Worm (Caenorhabditis elegans): ENCODE data around the gene rsp-6.

rsp-6 gene

ce11 chrIV:7785506-7786065 is 5.4 kb downstream of the rsp-6 start, which contains the start of gene tag-322:
TSS of gene tag-322 (minus strand) at chrIV:7785556.
- TF ChIP-seq B0310.2 (tag; optimal IDR thresholded peaks at IDR 0.05) (no peak), ama-1 (optimal IDR thresholded peaks at IDR 0.05) (no peak), scrt-1 (GFP tag; IDR thresholded peaks at IDR 0.05) (no peak), sea-1 (GFP tag; conservative IDR thresholded peaks at IDR 0.05) (no peak), aly-1 (tag; optimal IDR thresholded peaks at IDR 0.05) (no peak), tbx-37 (GFP tag; conservative IDR thresholded peaks at IDR 0.05) (no peak), tra-4 (tag; optimal IDR thresholded peaks at IDR 0.05) (no peak)

ce11 chrIV:7783801-7784411 is 7.1 kb downstream of the rsp-6 start, which contains the start of gene tag-321:
TSS of gene tag-321 (minus strand) at chrIV:7783851.
- TF ChIP-seq pes-1 (GFP tag; IDR thresholded peaks at IDR 0.05) = no peak
- no peak for TF ChIP-seq sea-1 (GFP tag; conservative IDR thresholded peaks at IDR 0.05)
- TF ChIP-seq ceh-13 (GFP tag; optimal IDR thresholded peaks at IDR 0.05) = no peak
- no peak for TF ChIP-seq flt-1 (GFP tag; IDR thresholded peaks at IDR 0.05)
- no peak for TF ChIP-seq tra-4 (tag; optimal IDR thresholded peaks at IDR 0.05)
- TF ChIP-seq hmbx-1 (tag; optimal IDR thresholded peaks at IDR 0.05) = no peak
- no peak for TF ChIP-seq ceh-36 (tag; optimal IDR thresholded peaks at IDR 0.05)
- TF ChIP-seq ama-1 (optimal IDR thresholded peaks at IDR 0.05) = no peak
- TF ChIP-seq tbx-37 (GFP tag; conservative IDR thresholded peaks at IDR 0.05) = no peak
- no peak for TF ChIP-seq ets-7 (tag; optimal IDR thresholded peaks at IDR 0.05)
- no peak for TF ChIP-seq F13C5.2 (tag; optimal IDR thresholded peaks at IDR 0.05)
- no peak for TF ChIP-seq aly-1 (tag; optimal IDR thresholded peaks at IDR 0.05)
- no peak for TF ChIP-seq hnd-1 (tag; optimal IDR thresholded peaks at IDR 0.05)

DNA sequence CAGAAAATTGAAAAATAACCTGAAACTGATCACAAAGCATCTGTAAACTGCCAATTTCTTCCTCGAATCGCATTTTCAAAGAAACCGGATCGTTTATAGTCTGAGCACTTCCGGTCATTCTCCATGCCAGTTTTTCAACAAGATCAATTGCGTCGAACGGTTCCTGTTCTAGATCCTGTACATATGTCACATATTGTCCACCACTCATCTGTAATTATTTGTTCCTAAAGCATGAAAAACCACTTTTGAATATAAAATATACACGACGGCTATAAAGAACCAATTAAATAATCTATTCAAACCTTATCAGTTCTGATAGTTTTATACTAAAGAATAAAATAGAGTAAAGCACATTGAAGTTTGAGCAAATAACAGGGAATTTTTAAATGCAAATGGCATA is 8.7 kb downstream of the rsp-6 start, which contains the start of gene sec-10:
Gene sec-10 (minus strand): TSS at position 208 of the 400 bp plus-strand sequence.
- TF ChIP-seq F13C5.2 (tag; optimal IDR thresholded peaks at IDR 0.05) (no peak), sea-1 (GFP tag; conservative IDR thresholded peaks at IDR 0.05) (no peak), hnd-1 (tag; optimal IDR thresholded peaks at IDR 0.05) (no peak), hmbx-1 (tag; optimal IDR thresholded peaks at IDR 0.05) (no peak), B0310.2 (tag; optimal IDR thresholded peaks at IDR 0.05) (no peak), flt-1 (GFP tag; IDR thresholded peaks at IDR 0.05) (no peak)

ce11 chrIV:7778865-7779264 is 12.2 kb downstream of the rsp-6 start, which contains the start of gene rpap-3:
TSS of gene rpap-3 (minus strand) at chrIV:7778965.
- no peak for TF ChIP-seq ceh-13 (GFP tag; optimal IDR thresholded peaks at IDR 0.05)
- TF ChIP-seq tbx-11 (GFP tag; IDR thresholded peaks at IDR 0.05) = no peak
- no peak for TF ChIP-seq flt-1 (GFP tag; IDR thresholded peaks at IDR 0.05)
- TF ChIP-seq scrt-1 (GFP tag; IDR thresholded peaks at IDR 0.05) = no peak
- no peak for TF ChIP-seq tbx-37 (GFP tag; conservative IDR thresholded peaks at IDR 0.05)
- TF ChIP-seq pes-1 (GFP tag; IDR thresholded peaks at IDR 0.05) = no peak
- no peak for TF ChIP-seq ama-1 (optimal IDR thresholded peaks at IDR 0.05)
- no peak for TF ChIP-seq sea-1 (GFP tag; conservative IDR thresholded peaks at IDR 0.05)

DNA sequence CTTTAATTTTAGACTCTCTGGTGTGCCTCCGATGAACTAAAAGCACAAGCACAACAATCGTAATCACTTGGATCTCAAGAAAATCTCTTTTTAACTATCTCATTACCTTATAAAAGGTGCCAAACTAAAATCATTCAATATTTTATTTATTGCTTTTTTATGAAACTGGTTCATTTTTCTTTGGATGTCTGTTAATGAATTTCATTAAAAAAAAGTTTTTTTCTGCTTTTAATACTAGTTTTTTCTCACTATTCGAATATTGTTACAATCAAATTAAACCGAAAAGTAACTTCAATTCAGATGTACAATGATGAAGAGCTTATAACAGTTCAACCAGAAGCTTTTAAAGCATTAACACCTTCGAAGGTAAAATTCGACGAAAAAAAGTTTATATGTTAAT is 15.3 kb downstream of the rsp-6 start, which contains the start of gene swd-2.1:
Gene swd-2.1 (plus strand): TSS at position 301 of the 400 bp plus-strand sequence.
- TF ChIP-seq ceh-36 (tag; optimal IDR thresholded peaks at IDR 0.05) (no peak), ets-7 (tag; optimal IDR thresholded peaks at IDR 0.05) (no peak), tra-4 (tag; optimal IDR thresholded peaks at IDR 0.05) (no peak), hmbx-1 (tag; optimal IDR thresholded peaks at IDR 0.05) (no peak), scrt-1 (GFP tag; IDR thresholded peaks at IDR 0.05) (no peak), pes-1 (GFP tag; IDR thresholded peaks at IDR 0.05) (no peak), hnd-1 (tag; optimal IDR thresholded peaks at IDR 0.05) (no peak), ama-1 (optimal IDR thresholded peaks at IDR 0.05) (no peak), ceh-13 (GFP tag; optimal IDR thresholded peaks at IDR 0.05) (no peak), sea-1 (GFP tag; conservative IDR thresholded peaks at IDR 0.05) (no peak), tbx-11 (GFP tag; IDR thresholded peaks at IDR 0.05) (no peak), tbx-37 (GFP tag; conservative IDR thresholded peaks at IDR 0.05) (no peak), hmg-4 (GFP tag; optimal IDR thresholded peaks at IDR 0.05) (no peak)

DNA sequence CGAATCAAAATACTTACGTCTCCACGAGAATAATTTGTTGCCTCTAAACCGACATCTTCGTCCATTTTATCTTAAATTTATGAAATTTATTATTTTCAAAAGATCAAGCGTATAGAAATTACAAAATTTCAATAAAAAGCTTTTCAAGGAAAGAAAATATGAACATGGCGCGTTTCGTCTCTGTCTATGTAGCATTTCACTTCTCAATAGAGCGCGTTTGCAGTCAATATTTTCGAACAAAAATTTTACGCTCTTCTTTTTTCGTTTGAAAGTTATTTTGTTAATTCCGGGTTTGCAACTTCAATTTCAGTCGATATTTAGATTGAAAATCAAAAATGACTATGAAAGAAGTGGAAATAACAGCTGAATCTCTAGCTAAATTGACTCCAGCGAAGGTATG is 16.8 kb downstream of the rsp-6 start, which contains the start of the genes hcf-1 and swd-2.2:
Gene hcf-1 (minus strand): TSS at position 70 of the 400 bp plus-strand sequence.
Gene swd-2.2 (plus strand): TSS at position 206 of the 400 bp plus-strand sequence.
- no peak for TF ChIP-seq tbx-11 (GFP tag; IDR thresholded peaks at IDR 0.05)
- TF ChIP-seq ceh-36 (tag; optimal IDR thresholded peaks at IDR 0.05) = no peak
- no peak for TF ChIP-seq pes-1 (GFP tag; IDR thresholded peaks at IDR 0.05)
- no peak for TF ChIP-seq hmbx-1 (tag; optimal IDR thresholded peaks at IDR 0.05)
- no peak for TF ChIP-seq B0310.2 (tag; optimal IDR thresholded peaks at IDR 0.05)
- no peak for TF ChIP-seq tra-4 (tag; optimal IDR thresholded peaks at IDR 0.05)
- no peak for TF ChIP-seq F13C5.2 (tag; optimal IDR thresholded peaks at IDR 0.05)
- TF ChIP-seq tbx-37 (GFP tag; conservative IDR thresholded peaks at IDR 0.05) = no peak
- TF ChIP-seq ets-7 (tag; optimal IDR thresholded peaks at IDR 0.05) = no peak

DNA sequence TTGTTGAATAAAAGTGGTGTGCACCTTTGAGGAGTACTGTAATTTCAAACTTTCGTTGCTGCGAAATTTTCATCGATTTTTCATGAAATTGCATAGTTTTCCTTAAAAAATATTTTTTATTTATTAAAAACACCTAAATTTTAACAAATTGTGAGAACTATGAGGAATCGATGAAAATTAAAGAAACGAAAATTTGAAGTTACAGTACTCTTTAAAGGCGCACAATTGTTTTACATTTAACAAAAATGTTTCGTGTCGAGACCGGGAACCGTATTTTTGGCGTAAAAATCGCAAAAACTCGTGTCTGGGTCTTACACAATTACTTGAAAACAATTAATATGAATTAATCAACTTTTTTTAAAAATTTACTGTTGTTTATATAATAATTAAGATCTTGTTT is 20.9 kb downstream of the rsp-6 start, which contains the start of gene rdl-1:
Gene rdl-1 (minus strand): TSS at position 101 of the 400 bp plus-strand sequence.
- TF ChIP-seq F13C5.2 (tag; optimal IDR thresholded peaks at IDR 0.05) = no peak
- no peak for TF ChIP-seq hmg-4 (GFP tag; optimal IDR thresholded peaks at IDR 0.05)
- TF ChIP-seq pes-1 (GFP tag; IDR thresholded peaks at IDR 0.05) = no peak
- TF ChIP-seq hmbx-1 (tag; optimal IDR thresholded peaks at IDR 0.05) = no peak
- no peak for TF ChIP-seq ets-7 (tag; optimal IDR thresholded peaks at IDR 0.05)
- TF ChIP-seq tbx-11 (GFP tag; IDR thresholded peaks at IDR 0.05) = no peak
- TF ChIP-seq tra-4 (tag; optimal IDR thresholded peaks at IDR 0.05) = no peak

DNA sequence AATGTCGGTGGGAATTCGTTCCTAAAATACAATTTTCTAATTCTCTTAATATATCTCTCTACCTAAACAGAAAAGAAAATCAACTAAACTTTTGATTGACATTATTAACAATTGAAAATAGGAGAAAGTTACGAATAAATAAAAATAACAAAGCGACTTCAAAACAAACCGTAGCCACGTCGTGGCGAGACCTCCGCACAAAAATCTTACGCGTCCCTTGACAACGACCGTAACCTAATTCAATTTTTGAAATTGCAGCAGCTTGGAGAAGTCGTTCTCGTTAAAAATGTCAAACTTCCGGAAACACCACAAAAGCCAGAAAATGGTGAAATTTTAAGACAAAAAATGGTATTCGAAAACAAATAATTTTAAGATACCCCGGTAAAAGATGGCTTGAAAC is 26.7 kb downstream of the rsp-6 start:
- TF ChIP-seq hmbx-1 (tag; optimal IDR thresholded peaks at IDR 0.05) (no peak), ceh-36 (tag; optimal IDR thresholded peaks at IDR 0.05) (no peak), aly-1 (tag; optimal IDR thresholded peaks at IDR 0.05) (no peak), scrt-1 (GFP tag; IDR thresholded peaks at IDR 0.05) (no peak), B0310.2 (tag; optimal IDR thresholded peaks at IDR 0.05) (no peak), sea-1 (GFP tag; conservative IDR thresholded peaks at IDR 0.05) (no peak), ceh-13 (GFP tag; optimal IDR thresholded peaks at IDR 0.05) (no peak), pes-1 (GFP tag; IDR thresholded peaks at IDR 0.05) (no peak), hnd-1 (tag; optimal IDR thresholded peaks at IDR 0.05) (no peak), hmg-4 (GFP tag; optimal IDR thresholded peaks at IDR 0.05) (no peak), flt-1 (GFP tag; IDR thresholded peaks at IDR 0.05) (no peak), ets-7 (tag; optimal IDR thresholded peaks at IDR 0.05) (no peak), tbx-37 (GFP tag; conservative IDR thresholded peaks at IDR 0.05) (no peak)
